Worm (Caenorhabditis elegans) whole organism, L4 larva: Measurements from ENCODE around the gene lgc-5.

Source experiments
- R02D3.7 ChIP-seq: fragments of 150-350 bp; sonication (generic microtip); optimal IDR thresholded peaks from 3 replicates; lab custom pipeline; 2014; ENCODE audit warnings: missing biosample characterization, missing genetic modification characterization
- ZK546.5 ChIP-seq, 2 experiments: sonication (generic microtip); optimal IDR thresholded peaks; 2 replicates each; lab custom pipeline; 2017; ENCODE audit warnings: missing biosample characterization in 2 of 2, missing genetic modification characterization in 2 of 2
- ceh-82 ChIP-seq: sonication (generic microtip); optimal IDR thresholded peaks from 2 replicates; lab custom pipeline; 2017; ENCODE audit warnings: missing biosample characterization, missing genetic modification characterization
- dmd-9 ChIP-seq: fragments of 200-800 bp; sonication (Bioruptor generic); IDR thresholded peaks from 2 replicates; pipeline ENCODE4 v1.3.6; 2022; ENCODE audit warnings: missing genetic modification reagents, missing genetic modification characterization, missing compliant biosample characterization
- lin-15B ChIP-seq: fragments of 150-350 bp; sonication (generic microtip); optimal IDR thresholded peaks from 3 replicates; lab custom pipeline; 2014; ENCODE audit warnings: missing biosample characterization, missing genetic modification characterization
- lin-39 ChIP-seq: fragments of 150-350 bp; optimal IDR thresholded peaks from 2 replicates; lab custom pipeline; 2014; ENCODE audit warnings: missing biosample characterization, missing genetic modification reagents, missing genetic modification characterization
- pqm-1 ChIP-seq: sonication (generic microtip); optimal IDR thresholded peaks from 2 replicates; lab custom pipeline; 2017; ENCODE audit warnings: missing biosample characterization, missing genetic modification characterization
- snpc-4 ChIP-seq: fragments of 150-350 bp; optimal IDR thresholded peaks from 2 replicates; lab custom pipeline; 2014; ENCODE audit warnings: missing biosample characterization, missing genetic modification characterization
- zag-1 ChIP-seq: fragments of 150-350 bp; optimal IDR thresholded peaks from 2 replicates; lab custom pipeline; 2014; ENCODE audit warnings: missing biosample characterization, missing genetic modification characterization

- TF ChIP-seq R02D3.7 (tag; lab: Kevin White, UChicago) (no peak), dmd-9 (no peak), pqm-1 (tag; lab: Kevin White, UChicago) (no peak), snpc-4 (tag; lab: Kevin White, UChicago) (no peak), lin-15B (no peak), zag-1 (tag; lab: Kevin White, UChicago) (no peak), ceh-82 (tag; lab: Kevin White, UChicago) (no peak), ZK546.5 (tag; optimal IDR thresholded peaks at IDR 0.05; lab: Kevin White, UChicago) (no peak), lin-39 (no peak)
Observed at ce11 chrIV:8384737-8385136, 42.3 kb downstream of the lgc-5 start.
